Worm (Caenorhabditis elegans): ENCODE data around the gene Y57G11C.5.

Gene Y57G11C.5

ce11 chrIV:14767693-14768251, 2.5 kb upstream of the Y57G11C.5 start, which contains the start of the genes mrps-7 and Y57G11C.3 (continued):
- TF ChIP-seq nhr-28 (tag; optimal IDR thresholded peaks at IDR 0.05): no peak
- TF ChIP-seq sup-37 (GFP tag; optimal IDR thresholded peaks at IDR 0.05): peak; percentile 78
- TF ChIP-seq pax-3 (tag; optimal IDR thresholded peaks at IDR 0.05): peak; percentile 87
- peak; percentile 81 for TF ChIP-seq vab-15 (tag; optimal IDR thresholded peaks at IDR 0.05)
- peak; percentile 89 for TF ChIP-seq snpc-4 (tag; optimal IDR thresholded peaks at IDR 0.05)
- peak; percentile 96 for TF ChIP-seq nhr-90 (tag; optimal IDR thresholded peaks at IDR 0.05; ENCODE audit: poor library complexity)
- TF ChIP-seq ceh-90 (tag; optimal IDR thresholded peaks at IDR 0.05): peak; percentile 50
- TF ChIP-seq skn-1 (tag; optimal IDR thresholded peaks at IDR 0.05): peak; percentile 93
- TF ChIP-seq mef-2 (tag; optimal IDR thresholded peaks at IDR 0.05): peak; percentile 82
- TF ChIP-seq nhr-12 (tag; optimal IDR thresholded peaks at IDR 0.05): peak; percentile 33
- no peak for TF ChIP-seq hlh-4 (tag; optimal IDR thresholded peaks at IDR 0.05)
- no peak for TF ChIP-seq Y116A8C.19 (tag; optimal IDR thresholded peaks at IDR 0.05; ENCODE audit: borderline replicate concordance)
- TF ChIP-seq fkh-8 (tag; optimal IDR thresholded peaks at IDR 0.05): peak; percentile 95
- peak; percentile 96 for TF ChIP-seq nhr-20 (tag; optimal IDR thresholded peaks at IDR 0.05)
- TF ChIP-seq nhr-19 (GFP tag; conservative IDR thresholded peaks at IDR 0.05): peak; percentile 94
- TF ChIP-seq hlh-17 (GFP tag; optimal IDR thresholded peaks at IDR 0.05; ENCODE audit: borderline replicate concordance): no peak
- peak; percentile 93 for TF ChIP-seq dsc-1 (tag; optimal IDR thresholded peaks at IDR 0.05)
- peak; percentile 71 for TF ChIP-seq sox-4 (tag; optimal IDR thresholded peaks at IDR 0.05)
- peak; percentile 96 for TF ChIP-seq swsn-7 (tag; optimal IDR thresholded peaks at IDR 0.05)
- peak; percentile 82 for TF ChIP-seq mab-9 (GFP tag; IDR thresholded peaks at IDR 0.05)
- peak; percentile 48 to 67 for TF ChIP-seq egl-27 (tag; optimal IDR thresholded peaks at IDR 0.05)
- peak; percentile 89 for TF ChIP-seq lin-39 (tag; optimal IDR thresholded peaks at IDR 0.05)
- TF ChIP-seq F16B12.6 (tag; optimal IDR thresholded peaks at IDR 0.05): peak; percentile 60
- TF ChIP-seq lin-15B (tag; optimal IDR thresholded peaks at IDR 0.05): peak; percentile 97
- TF ChIP-seq efl-3 (GFP tag; optimal IDR thresholded peaks at IDR 0.05): no peak
- TF ChIP-seq nhr-77 (tag; optimal IDR thresholded peaks at IDR 0.05): peak; percentile 93
- peak; percentile 97 for TF ChIP-seq snu-23 (GFP tag; optimal IDR thresholded peaks at IDR 0.05)
- no peak for TF ChIP-seq ceh-63 (GFP tag; optimal IDR thresholded peaks at IDR 0.05)
- TF ChIP-seq ceh-88 (GFP tag; IDR thresholded peaks at IDR 0.05): peak; percentile 83
- no peak for TF ChIP-seq ets-5 (GFP tag; IDR thresholded peaks at IDR 0.05)
- TF ChIP-seq unc-130 (tag; optimal IDR thresholded peaks at IDR 0.05): peak; percentile 93
- peak; percentile 87 for TF ChIP-seq jun-1 (tag; optimal IDR thresholded peaks at IDR 0.05)
- peak; percentile 96 for TF ChIP-seq nhr-85 (tag)

ce11 chrIV:14766382-14766781, 1.1 kb upstream of the Y57G11C.5 start, which contains the start of gene vti-1:
vti-1 (minus strand) TSS chrIV:14766665.
- TF ChIP-seq lsy-2 (tag; optimal IDR thresholded peaks at IDR 0.05) (no peak), nhr-76 (tag; optimal IDR thresholded peaks at IDR 0.05) (no peak), unc-98 (GFP tag; IDR thresholded peaks at IDR 0.05) (no peak), unc-30 (tag; optimal IDR thresholded peaks at IDR 0.05) (no peak), mep-1 (tag; optimal IDR thresholded peaks at IDR 0.05) (no peak), ceh-90 (tag; optimal IDR thresholded peaks at IDR 0.05) (no peak), ceh-63 (GFP tag; optimal IDR thresholded peaks at IDR 0.05) (no peak), ceh-8 (GFP tag; optimal IDR thresholded peaks at IDR 0.05) (no peak), nhr-28 (tag; optimal IDR thresholded peaks at IDR 0.05) (no peak)

- no peak for TF ChIP-seq nhr-237 (tag; optimal IDR thresholded peaks at IDR 0.05)
- no peak for TF ChIP-seq tbx-2 (tag; optimal IDR thresholded peaks at IDR 0.05)
- TF ChIP-seq rnt-1 (tag; optimal IDR thresholded peaks at IDR 0.05): no peak
- no peak for TF ChIP-seq C16A3.4 (tag; optimal IDR thresholded peaks at IDR 0.05)
- no peak for TF ChIP-seq lin-13 (GFP tag; optimal IDR thresholded peaks at IDR 0.05)
- TF ChIP-seq sox-4 (tag; optimal IDR thresholded peaks at IDR 0.05): no peak
- TF ChIP-seq aha-1 (tag; optimal IDR thresholded peaks at IDR 0.05): no peak
- TF ChIP-seq nhr-77 (tag; optimal IDR thresholded peaks at IDR 0.05): no peak
- TF ChIP-seq ces-1 (GFP tag; optimal IDR thresholded peaks at IDR 0.05): no peak
Observed at ce11 chrIV:14764719-14765173, 490 bp downstream of the Y57G11C.5 start.
